5 fruit fly cellular contexts compared by ENCODE assay signal in the genomic region with DNA sequence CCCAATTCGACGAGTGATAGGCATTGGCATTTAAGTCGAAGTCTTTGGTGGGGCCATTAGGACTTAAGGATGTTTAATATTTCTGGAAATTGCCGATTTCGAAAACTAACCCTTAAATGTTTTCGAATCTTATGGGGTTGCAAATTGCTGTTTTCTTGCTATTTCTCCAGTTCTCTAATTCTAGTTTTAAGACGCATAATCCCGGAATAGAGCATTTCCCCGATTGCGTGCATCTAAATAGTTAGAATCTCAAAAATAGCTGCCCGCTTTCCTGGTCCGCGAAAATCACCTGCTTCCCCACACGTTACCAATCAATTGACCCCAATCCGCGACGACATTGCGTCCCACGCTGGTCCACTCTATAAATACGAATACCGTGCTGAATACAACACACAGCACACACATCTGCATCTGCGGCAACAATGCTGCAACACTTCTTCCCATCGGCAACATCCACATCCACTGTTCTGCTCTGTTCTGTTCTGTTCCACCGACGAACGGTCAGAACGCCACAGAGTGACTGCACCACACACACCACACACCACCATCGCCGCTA.
TF ChIP-seq lines count a peak whose summit lies in the region.

A gene (plus strand): TSS at position 542 of the 556 bp plus-strand sequence.

- peak; percentile 37 for TF ChIP-seq CTCF in whole organism, embryonic (GFP tag; optimal IDR thresholded peaks at IDR 0.05; lab: Kevin White, UChicago)

TF ChIP-seq in whole organism, adult, 20 proteins besides CTCF, POLR2A, EP300 and RAD21 (continues in another document):
- TF ChIP-seq CG5204 (GFP tag; optimal IDR thresholded peaks at IDR 0.05; lab: Kevin White, UChicago): peak; percentile 96
- TF ChIP-seq CG7101 (tag; optimal IDR thresholded peaks at IDR 0.05; lab: Kevin White, UChicago): peak; percentile 91
- peak; percentile 76 for TF ChIP-seq CG1620 (GFP tag; optimal IDR thresholded peaks at IDR 0.05; lab: Kevin White, UChicago)
- TF ChIP-seq kay (GFP tag; lab: Kevin White, UChicago; ENCODE audit: borderline replicate concordance): no peak
- TF ChIP-seq CG7045 (GFP tag; optimal IDR thresholded peaks at IDR 0.05; lab: Kevin White, UChicago): peak; percentile 93
- no peak for TF ChIP-seq cic (GFP tag; optimal IDR thresholded peaks at IDR 0.05; lab: Kevin White, UChicago)
- peak; percentile 84 for TF ChIP-seq Clk (GFP tag; optimal IDR thresholded peaks at IDR 0.05; lab: Kevin White, UChicago)
- peak; percentile 89 for TF ChIP-seq bab1 (GFP tag; optimal IDR thresholded peaks at IDR 0.05; lab: Kevin White, UChicago)
- TF ChIP-seq tj (GFP tag; optimal IDR thresholded peaks at IDR 0.05; lab: Kevin White, UChicago): peak; percentile 81
- no peak for TF ChIP-seq cnc (optimal IDR thresholded peaks at IDR 0.05; lab: Kevin White, UChicago)
- TF ChIP-seq CG14711 (tag; optimal IDR thresholded peaks at IDR 0.05; lab: Kevin White, UChicago): peak; percentile 76
- TF ChIP-seq Crg-1 (GFP tag; optimal IDR thresholded peaks at IDR 0.05; lab: Kevin White, UChicago): peak; percentile 74
- TF ChIP-seq pad (GFP tag; optimal IDR thresholded peaks at IDR 0.05; lab: Kevin White, UChicago): peak; percentile 77
- peak; percentile 87 for TF ChIP-seq CG33017 (tag; optimal IDR thresholded peaks at IDR 0.05; lab: Kevin White, UChicago)
- peak; percentile 96 for TF ChIP-seq CG11617 (GFP tag; optimal IDR thresholded peaks at IDR 0.05; lab: Kevin White, UChicago)
- TF ChIP-seq ovo (GFP tag; optimal IDR thresholded peaks at IDR 0.05; lab: Kevin White, UChicago): peak; percentile 63
- peak; percentile 30 for TF ChIP-seq Mnt (GFP tag; optimal IDR thresholded peaks at IDR 0.05; lab: Kevin White, UChicago)

TF ChIP-seq in whole organism, embryonic, 481 proteins besides CTCF, POLR2A, EP300 and RAD21 (continues in another document):
- TF ChIP-seq eyg (GFP tag; optimal IDR thresholded peaks at IDR 0.05; lab: Kevin White, UChicago) (peak; percentile 82), bigmax (GFP tag; optimal IDR thresholded peaks at IDR 0.05; lab: Kevin White, UChicago) (no peak), B-H1 (GFP tag; IDR thresholded peaks at IDR 0.05; lab: Robert Waterston, UW) (no peak), CG34422 (GFP tag; IDR thresholded peaks at IDR 0.05; lab: Robert Waterston, UW) (no peak), Camta (GFP tag; optimal IDR thresholded peaks at IDR 0.05; lab: Kevin White, UChicago) (peak; percentile 86), YL-1 (GFP tag; optimal IDR thresholded peaks at IDR 0.05; lab: Kevin White, UChicago) (peak; percentile 17), Opbp (GFP tag; IDR thresholded peaks at IDR 0.05; lab: Robert Waterston, UW; ENCODE audit: partially characterized antibody) (no peak), CG1832 (GFP tag; optimal IDR thresholded peaks at IDR 0.05; lab: Kevin White, UChicago) (no peak), CG10321 (GFP tag; IDR thresholded peaks at IDR 0.05; lab: Robert Waterston, UW) (no peak), CG13424 (tag; optimal IDR thresholded peaks at IDR 0.05; lab: Kevin White, UChicago) (peak; percentile 90), Gsc (GFP tag; IDR thresholded peaks at IDR 0.05; lab: Robert Waterston, UW) (no peak), CG8359 (GFP tag; optimal IDR thresholded peaks at IDR 0.05; lab: Kevin White, UChicago; ENCODE audit: borderline replicate concordance) (peak; percentile 65), so (GFP tag; IDR thresholded peaks at IDR 0.05; lab: Robert Waterston, UW) (no peak), gcm2 (GFP tag; optimal IDR thresholded peaks at IDR 0.05; lab: Kevin White, UChicago) (peak; percentile 77), CG7357 (GFP tag; IDR thresholded peaks at IDR 0.05; lab: Robert Waterston, UW) (peak; percentile 70), fd96Cb (tag; optimal IDR thresholded peaks at IDR 0.05; lab: Kevin White, UChicago) (peak; percentile 81), aop (GFP tag; IDR thresholded peaks at IDR 0.05; lab: Robert Waterston, UW) (no peak)

TF ChIP-seq in whole organism, prepupa, 60 proteins besides CTCF, POLR2A, EP300 and RAD21 (continues in another document):
- TF ChIP-seq Met (GFP tag; optimal IDR thresholded peaks at IDR 0.05; lab: Kevin White, UChicago) (peak; percentile 99), Ets96B (tag; optimal IDR thresholded peaks at IDR 0.05; lab: Kevin White, UChicago) (peak; percentile 97), CG8119 (GFP tag; IDR thresholded peaks at IDR 0.05; lab: Robert Waterston, UW) (no peak), fd59A (GFP tag; optimal IDR thresholded peaks at IDR 0.05; lab: Kevin White, UChicago) (peak; percentile 99), CG16779 (tag; optimal IDR thresholded peaks at IDR 0.05; lab: Kevin White, UChicago) (peak; percentile 97), Sox102F (GFP tag; optimal IDR thresholded peaks at IDR 0.05; lab: Kevin White, UChicago) (peak; percentile 98), achi (GFP tag; optimal IDR thresholded peaks at IDR 0.05; lab: Kevin White, UChicago) (peak; percentile 97), CG6808 (GFP tag; optimal IDR thresholded peaks at IDR 0.05; lab: Kevin White, UChicago) (peak; percentile 99), CG6854 (GFP tag; optimal IDR thresholded peaks at IDR 0.05; lab: Kevin White, UChicago) (peak; percentile 95), acj6 (GFP tag; optimal IDR thresholded peaks at IDR 0.05; lab: Kevin White, UChicago) (peak; percentile 99), CG8632 (GFP tag; optimal IDR thresholded peaks at IDR 0.05; lab: Kevin White, UChicago) (peak; percentile 98), Sox15 (GFP tag; optimal IDR thresholded peaks at IDR 0.05; lab: Kevin White, UChicago) (peak; percentile 96), CG1621 (tag; optimal IDR thresholded peaks at IDR 0.05; lab: Kevin White, UChicago) (peak; percentile 93), vri (GFP tag; optimal IDR thresholded peaks at IDR 0.05; lab: Kevin White, UChicago) (peak; percentile 93), Eip78C (GFP tag; lab: Kevin White, UChicago) (peak; percentile 99), CG31627 (GFP tag; optimal IDR thresholded peaks at IDR 0.05; lab: Kevin White, UChicago) (peak; percentile 97), fkh (GFP tag; optimal IDR thresholded peaks at IDR 0.05; lab: Kevin White, UChicago) (peak; percentile 14), Hr4 (GFP tag; optimal IDR thresholded peaks at IDR 0.05; lab: Kevin White, UChicago) (peak; percentile 98)

TF ChIP-seq in whole organism, pupa, 21 proteins besides CTCF, POLR2A, EP300 and RAD21 (continues in another document):
- TF ChIP-seq CG34367 (tag; optimal IDR thresholded peaks at IDR 0.05; lab: Kevin White, UChicago) (peak; percentile 96), CG8301 (tag; optimal IDR thresholded peaks at IDR 0.05; lab: Kevin White, UChicago) (peak; percentile 99), CG8159 (tag; optimal IDR thresholded peaks at IDR 0.05; lab: Kevin White, UChicago) (peak; percentile 100), CG10348 (GFP tag; IDR thresholded peaks at IDR 0.05; lab: Robert Waterston, UW) (no peak), CG9948 (tag; optimal IDR thresholded peaks at IDR 0.05; lab: Kevin White, UChicago) (peak; percentile 98), rn (GFP tag; IDR thresholded peaks at IDR 0.05; lab: Robert Waterston, UW) (no peak), Ets98B (GFP tag; IDR thresholded peaks at IDR 0.05; lab: Robert Waterston, UW) (no peak), Pif1B (GFP tag; optimal IDR thresholded peaks at IDR 0.05; lab: Kevin White, UChicago) (peak; percentile 98), CG17806 (tag; optimal IDR thresholded peaks at IDR 0.05; lab: Kevin White, UChicago) (peak; percentile 95), gl (tag; optimal IDR thresholded peaks at IDR 0.05; lab: Kevin White, UChicago) (peak; percentile 90), Snoo (tag; optimal IDR thresholded peaks at IDR 0.05; lab: Kevin White, UChicago) (peak; percentile 97), CG15710 (tag; optimal IDR thresholded peaks at IDR 0.05; lab: Kevin White, UChicago) (peak; percentile 98), fd96Ca (GFP tag; IDR thresholded peaks at IDR 0.05; lab: Robert Waterston, UW) (no peak), EcR (GFP tag; optimal IDR thresholded peaks at IDR 0.05; lab: Kevin White, UChicago) (no peak), CG13204 (GFP tag; optimal IDR thresholded peaks at IDR 0.05; lab: Kevin White, UChicago) (peak; percentile 90), Pif1A (GFP tag; optimal IDR thresholded peaks at IDR 0.05; lab: Kevin White, UChicago) (peak; percentile 99), CG32121 (GFP tag; IDR thresholded peaks at IDR 0.05; lab: Robert Waterston, UW) (no peak), CG14655 (GFP tag; optimal IDR thresholded peaks at IDR 0.05; lab: Kevin White, UChicago) (peak; percentile 99), D1 (tag; optimal IDR thresholded peaks at IDR 0.05; lab: Kevin White, UChicago) (peak; percentile 98), CG12605 (GFP tag; IDR thresholded peaks at IDR 0.05; lab: Robert Waterston, UW) (no peak)

TF ChIP-seq in whole organism, wandering third instar larva, 38 proteins besides CTCF, POLR2A, EP300 and RAD21 (continues in another document):
- no peak for TF ChIP-seq Abd-B (GFP tag; optimal IDR thresholded peaks at IDR 0.05; lab: Kevin White, UChicago)
- peak; percentile 82 for TF ChIP-seq CG32264 (GFP tag; optimal IDR thresholded peaks at IDR 0.05; lab: Kevin White, UChicago)
- TF ChIP-seq HLH106 (tag; optimal IDR thresholded peaks at IDR 0.05; lab: Kevin White, UChicago): peak; percentile 96
- TF ChIP-seq br (GFP tag; optimal IDR thresholded peaks at IDR 0.05; lab: Kevin White, UChicago): peak; percentile 97
- TF ChIP-seq tai (GFP tag; optimal IDR thresholded peaks at IDR 0.05; lab: Kevin White, UChicago): no peak
- no peak for TF ChIP-seq usp (GFP tag; optimal IDR thresholded peaks at IDR 0.05; lab: Kevin White, UChicago)
- TF ChIP-seq dsf (GFP tag; optimal IDR thresholded peaks at IDR 0.05; lab: Kevin White, UChicago; ENCODE audit: borderline replicate concordance): peak; percentile 65
- no peak for TF ChIP-seq GATAd (GFP tag; optimal IDR thresholded peaks at IDR 0.05; lab: Kevin White, UChicago)
- peak; percentile 85 for TF ChIP-seq Rel (GFP tag; optimal IDR thresholded peaks at IDR 0.05; lab: Kevin White, UChicago)
- peak; percentile 25 for TF ChIP-seq Rel (tag; optimal IDR thresholded peaks at IDR 0.05; lab: Kevin White, UChicago)
- peak; percentile 12 for TF ChIP-seq N (GFP tag; optimal IDR thresholded peaks at IDR 0.05; lab: Kevin White, UChicago)
- peak; percentile 97 for TF ChIP-seq ey (GFP tag; optimal IDR thresholded peaks at IDR 0.05; lab: Kevin White, UChicago)
- peak; percentile 85 for TF ChIP-seq sage (GFP tag; optimal IDR thresholded peaks at IDR 0.05; lab: Kevin White, UChicago)
- peak; percentile 81 for TF ChIP-seq sv (GFP tag; optimal IDR thresholded peaks at IDR 0.05; lab: Kevin White, UChicago)
- peak; percentile 76 for TF ChIP-seq Mio (GFP tag; optimal IDR thresholded peaks at IDR 0.05; lab: Kevin White, UChicago)
- TF ChIP-seq Dif (GFP tag; optimal IDR thresholded peaks at IDR 0.05; lab: Kevin White, UChicago; ENCODE audit: partially characterized antibody): peak; percentile 61
- peak; percentile 98 for TF ChIP-seq Sp1 (GFP tag; optimal IDR thresholded peaks at IDR 0.05; lab: Kevin White, UChicago)
- TF ChIP-seq lola (GFP tag; optimal IDR thresholded peaks at IDR 0.05; lab: Kevin White, UChicago): no peak
- TF ChIP-seq rgr (GFP tag; optimal IDR thresholded peaks at IDR 0.05; lab: Kevin White, UChicago): peak; percentile 95
- no peak for TF ChIP-seq CrebA (GFP tag; optimal IDR thresholded peaks at IDR 0.05; lab: Kevin White, UChicago; ENCODE audit: borderline replicate concordance)
- no peak for TF ChIP-seq Hr78 (GFP tag; optimal IDR thresholded peaks at IDR 0.05; lab: Kevin White, UChicago)
